Worm (Caenorhabditis elegans) whole organism, L3 larva: ENCODE results near the gene nhr-193.

ENCODE experiments used
- ceh-9 ChIP-seq: sonication (generic microtip); optimal IDR thresholded peaks from 2 replicates; lab custom pipeline; 2018; ENCODE audit warnings: missing biosample characterization, missing genetic modification characterization
- egl-5 ChIP-seq: fragments of 150-350 bp; optimal IDR thresholded peaks from 2 replicates; lab custom pipeline; 2017; ENCODE audit warnings: missing biosample characterization, missing genetic modification reagents, missing genetic modification characterization, inconsistent platforms
- fkh-10 ChIP-seq: sonication (generic microtip); optimal IDR thresholded peaks from 2 replicates; lab custom pipeline; 2017; ENCODE audit warnings: missing biosample characterization, missing genetic modification reagents, missing genetic modification characterization
- lin-15B ChIP-seq: fragments of 150-350 bp; optimal IDR thresholded peaks from 2 replicates; lab custom pipeline; 2014; ENCODE audit warnings: missing biosample characterization, missing genetic modification characterization
- lin-39 ChIP-seq: fragments of 150-350 bp; optimal IDR thresholded peaks from 2 replicates; lab custom pipeline; 2018; ENCODE audit warnings: missing biosample characterization, missing genetic modification reagents, missing genetic modification characterization
- nfya-1 ChIP-seq: sonication (generic microtip); optimal IDR thresholded peaks from 2 replicates; lab custom pipeline; 2017; ENCODE audit warnings: missing genetic modification characterization, mild to moderate bottlenecking, missing compliant biosample characterization, antibody characterized with exemption, moderate library complexity; ENCODE audit not compliant: insufficient read depth
- nhr-11 ChIP-seq: fragments of 150-350 bp; optimal IDR thresholded peaks from 2 replicates; lab custom pipeline; 2014; ENCODE audit warnings: missing biosample characterization, missing genetic modification characterization
- nhr-12 ChIP-seq: fragments of 150-350 bp; optimal IDR thresholded peaks from 2 replicates; lab custom pipeline; 2014; ENCODE audit warnings: missing biosample characterization, missing genetic modification characterization
- nhr-28 ChIP-seq: fragments of 150-350 bp; optimal IDR thresholded peaks from 2 replicates; lab custom pipeline; 2014; ENCODE audit warnings: missing biosample characterization, missing genetic modification characterization
- nhr-43 ChIP-seq: sonication (generic microtip); optimal IDR thresholded peaks from 2 replicates; lab custom pipeline; 2016; ENCODE audit warnings: mild to moderate bottlenecking, missing genetic modification characterization, missing compliant biosample characterization; ENCODE audit not compliant: poor library complexity, severe bottlenecking
- nhr-77 ChIP-seq: fragments of 150-350 bp; optimal IDR thresholded peaks from 2 replicates; lab custom pipeline; 2014; ENCODE audit warnings: missing biosample characterization, missing genetic modification characterization
- pqm-1 ChIP-seq: fragments of 150-350 bp; optimal IDR thresholded peaks from 2 replicates; lab custom pipeline; 2017; ENCODE audit warnings: missing biosample characterization, missing genetic modification characterization, inconsistent platforms
- snpc-4 ChIP-seq: fragments of 150-350 bp; optimal IDR thresholded peaks from 2 replicates; lab custom pipeline; 2014; ENCODE audit warnings: missing biosample characterization, missing genetic modification characterization

- no peak for TF ChIP-seq nhr-43 (tag; lab: Kevin White, UChicago)
- TF ChIP-seq nhr-77: no peak
- TF ChIP-seq egl-5 (tag; lab: Kevin White, UChicago): no peak
- no peak for TF ChIP-seq nhr-12 (tag; lab: Kevin White, UChicago)
- no peak for TF ChIP-seq lin-39 (tag; lab: Kevin White, UChicago)
- no peak for TF ChIP-seq lin-15B (tag; lab: Kevin White, UChicago)
- no peak for TF ChIP-seq ceh-9
- no peak for TF ChIP-seq snpc-4
- no peak for TF ChIP-seq fkh-10 (GFP tag; lab: Kevin White, UChicago)
- TF ChIP-seq nhr-11: no peak
- no peak for TF ChIP-seq nhr-28 (tag; lab: Kevin White, UChicago)
- no peak for TF ChIP-seq nfya-1
- TF ChIP-seq pqm-1 (tag; lab: Kevin White, UChicago): no peak
Observed at ce11 chrV:16299834-16300233, 42.3 kb upstream of the nhr-193 start.
